Fruit fly (Drosophila melanogaster): ENCODE data around the gene CG11380.

Gene CG11380

DNA sequence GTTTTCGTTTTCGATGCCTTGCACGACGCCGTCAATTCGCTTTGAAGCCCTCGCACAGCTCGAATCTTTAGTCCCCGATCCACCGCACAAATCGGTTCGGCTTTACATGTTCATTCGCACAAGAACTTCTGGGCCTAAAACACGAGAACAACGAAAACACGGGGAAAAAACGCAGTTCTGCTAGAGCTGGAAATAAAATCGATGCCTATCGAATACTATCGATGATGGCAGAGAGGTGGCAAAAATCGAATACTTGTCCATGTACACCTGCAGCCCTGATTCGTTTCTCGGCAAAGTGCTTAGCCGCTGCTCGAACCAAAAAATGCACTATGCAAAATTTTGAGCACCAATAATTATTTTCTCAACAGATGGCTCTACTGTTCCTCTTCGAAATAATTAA, 45.4 kb downstream of the CG11380 start, which contains the start of gene CG3638 (continued):
- TF ChIP-seq fd3F (GFP tag; optimal IDR thresholded peaks at IDR 0.05), result no peak
- peak; percentile 54; the same call in 1 of the 3 replicates for TF ChIP-seq Doc3 (GFP tag; IDR thresholded peaks at IDR 0.05; ENCODE audit: partially characterized antibody)
- TF ChIP-seq Mrtf (GFP tag; IDR thresholded peaks at IDR 0.05), result no peak
- no peak for TF ChIP-seq Ptx1 (GFP tag; IDR thresholded peaks at IDR 0.05)
- TF ChIP-seq CG8765 (GFP tag; IDR thresholded peaks at IDR 0.05), result no peak
- TF ChIP-seq hbn (GFP tag; IDR thresholded peaks at IDR 0.05; ENCODE audit: partially characterized antibody), result peak; percentile 76
- TF ChIP-seq CG12744 (GFP tag; optimal IDR thresholded peaks at IDR 0.05), result peak; percentile 45
- TF ChIP-seq fu2 (GFP tag; optimal IDR thresholded peaks at IDR 0.05), result peak; percentile 36
- TF ChIP-seq usp (GFP tag; optimal IDR thresholded peaks at IDR 0.05), result no peak
- TF ChIP-seq kni (GFP tag; optimal IDR thresholded peaks at IDR 0.05), result no peak
- TF ChIP-seq wdn (GFP tag; IDR thresholded peaks at IDR 0.05), result no peak
- no peak for TF ChIP-seq CG1647 (GFP tag; optimal IDR thresholded peaks at IDR 0.05)
- TF ChIP-seq dmrt11E (tag; optimal IDR thresholded peaks at IDR 0.05), result no peak
- TF ChIP-seq CG10321 (GFP tag; IDR thresholded peaks at IDR 0.05), result no peak
- TF ChIP-seq Dll (GFP tag; IDR thresholded peaks at IDR 0.05; ENCODE audit: partially characterized antibody), result peak; percentile 78
- TF ChIP-seq CG4854 (GFP tag; optimal IDR thresholded peaks at IDR 0.05), result no peak
- no peak for TF ChIP-seq CG2889 (GFP tag; IDR thresholded peaks at IDR 0.05)
- no peak for TF ChIP-seq Elba2 (GFP tag; optimal IDR thresholded peaks at IDR 0.05)
- peak; percentile 6 for TF ChIP-seq bab2 (GFP tag; optimal IDR thresholded peaks at IDR 0.05)
- peak; percentile 37 for TF ChIP-seq CG3163 (GFP tag; optimal IDR thresholded peaks at IDR 0.05)
- no peak for TF ChIP-seq CG33557 (GFP tag; optimal IDR thresholded peaks at IDR 0.05)
- TF ChIP-seq CG1792 (GFP tag; optimal IDR thresholded peaks at IDR 0.05), result no peak
- TF ChIP-seq ems (GFP tag; optimal IDR thresholded peaks at IDR 0.05), result no peak
- TF ChIP-seq zfh1 (GFP tag; IDR thresholded peaks at IDR 0.05), result no peak
- no peak for TF ChIP-seq unpg (GFP tag; optimal IDR thresholded peaks at IDR 0.05)
- TF ChIP-seq ara (GFP tag; IDR thresholded peaks at IDR 0.05), result no peak
- no peak for TF ChIP-seq pb (GFP tag; optimal IDR thresholded peaks at IDR 0.05)
- no peak for TF ChIP-seq lab (GFP tag; optimal IDR thresholded peaks at IDR 0.05)
- peak; percentile 76 for TF ChIP-seq knrl (GFP tag; IDR thresholded peaks at IDR 0.05; ENCODE audit: partially characterized antibody)
- no peak for TF ChIP-seq Sox100B (GFP tag; optimal IDR thresholded peaks at IDR 0.05)
- peak; percentile 0 for TF ChIP-seq CG12299 (tag; optimal IDR thresholded peaks at IDR 0.05)
- peak; percentile 80 for TF ChIP-seq CG15514 (GFP tag; optimal IDR thresholded peaks at IDR 0.05)
- TF ChIP-seq CG17359 (tag; optimal IDR thresholded peaks at IDR 0.05), result no peak
- no peak for TF ChIP-seq ash1 (GFP tag; optimal IDR thresholded peaks at IDR 0.05)
- TF ChIP-seq CG4730 (GFP tag; IDR thresholded peaks at IDR 0.05), result no peak
- TF ChIP-seq corto (GFP tag; optimal IDR thresholded peaks at IDR 0.05), result no peak
- peak; percentile 25 for TF ChIP-seq mam (GFP tag; optimal IDR thresholded peaks at IDR 0.05)
- no peak for TF ChIP-seq gce (GFP tag; IDR thresholded peaks at IDR 0.05)
- no peak for TF ChIP-seq Antp (GFP tag; optimal IDR thresholded peaks at IDR 0.05)
- no peak for TF ChIP-seq CG17361 (GFP tag; IDR thresholded peaks at IDR 0.05)
- no peak for TF ChIP-seq CG13775 (GFP tag; optimal IDR thresholded peaks at IDR 0.05)
- TF ChIP-seq lola (GFP tag; optimal IDR thresholded peaks at IDR 0.05), result no peak
- no peak for TF ChIP-seq ind (GFP tag; optimal IDR thresholded peaks at IDR 0.05)
- no peak for TF ChIP-seq CG16815 (GFP tag; optimal IDR thresholded peaks at IDR 0.05)
- TF ChIP-seq lbe (GFP tag; optimal IDR thresholded peaks at IDR 0.05), result no peak
- TF ChIP-seq CG2129 (GFP tag; IDR thresholded peaks at IDR 0.05; ENCODE audit: partially characterized antibody), result peak; percentile 25; the same call in 1 of the 2 replicates
- no peak for TF ChIP-seq seq (GFP tag; IDR thresholded peaks at IDR 0.05)
- no peak for TF ChIP-seq fd102C (GFP tag; optimal IDR thresholded peaks at IDR 0.05)
- no peak for TF ChIP-seq CG2199 (GFP tag; IDR thresholded peaks at IDR 0.05)
- TF ChIP-seq CG5953 (GFP tag; IDR thresholded peaks at IDR 0.05), result no peak
- no peak for TF ChIP-seq CG8388 (GFP tag; optimal IDR thresholded peaks at IDR 0.05)
